Worm (Caenorhabditis elegans) whole organism, early embryonic: ENCODE measurements around the gene F26G1.10.

ENCODE experiments used
- B0310.2 ChIP-seq: sonication (generic microtip); optimal IDR thresholded peaks from 2 replicates; lab custom pipeline; 2016; ENCODE audit warnings: mild to moderate bottlenecking, missing genetic modification characterization, missing compliant biosample characterization
- F13C5.2 ChIP-seq: sonication (generic microtip); optimal IDR thresholded peaks from 2 replicates; lab custom pipeline; 2017; ENCODE audit warnings: mild to moderate bottlenecking, missing genetic modification characterization, inconsistent platforms, missing compliant biosample characterization
- aly-1 ChIP-seq: sonication (generic microtip); optimal IDR thresholded peaks from 2 replicates; lab custom pipeline; 2016; ENCODE audit warnings: missing genetic modification characterization, missing compliant biosample characterization
- ama-1 ChIP-seq: fragments of 150-350 bp; optimal IDR thresholded peaks from 2 replicates; lab custom pipeline; 2014
- ceh-13 ChIP-seq: fragments of 200-800 bp; sonication (Bioruptor generic); optimal IDR thresholded peaks from 2 replicates; lab custom pipeline; 2018; ENCODE audit warnings: mild to moderate bottlenecking, missing genetic modification characterization, missing compliant biosample characterization
- ceh-36 ChIP-seq: sonication (generic microtip); optimal IDR thresholded peaks from 2 replicates; lab custom pipeline; 2016; ENCODE audit warnings: missing genetic modification characterization, inconsistent platforms, missing compliant biosample characterization
- ets-7 ChIP-seq: sonication (generic microtip); optimal IDR thresholded peaks from 2 replicates; lab custom pipeline; 2016; ENCODE audit warnings: missing genotype, missing genetic modification characterization, missing compliant biosample characterization
- flt-1 ChIP-seq: fragments of 200-800 bp; sonication (Bioruptor generic); IDR thresholded peaks from 2 replicates; pipeline ENCODE4 v1.3.6; 2022; ENCODE audit warnings: missing genetic modification characterization, missing compliant biosample characterization
- hmbx-1 ChIP-seq: sonication (generic microtip); optimal IDR thresholded peaks from 2 replicates; lab custom pipeline; 2016; ENCODE audit warnings: mild to moderate bottlenecking, missing genetic modification characterization, missing compliant biosample characterization
- hmg-4 ChIP-seq: fragments of 200-800 bp; sonication (Bioruptor generic); optimal IDR thresholded peaks from 2 replicates; lab custom pipeline; 2018; ENCODE audit warnings: mild to moderate bottlenecking, missing genetic modification characterization, missing compliant biosample characterization
- hnd-1 ChIP-seq: sonication (generic microtip); optimal IDR thresholded peaks from 2 replicates; lab custom pipeline; 2016; ENCODE audit warnings: missing genetic modification characterization, missing compliant biosample characterization
- pes-1 ChIP-seq: fragments of 200-800 bp; sonication (Bioruptor generic); IDR thresholded peaks from 2 replicates; pipeline ENCODE4 v1.3.6; 2022; ENCODE audit warnings: missing genetic modification reagents, missing genetic modification characterization, missing compliant biosample characterization
- scrt-1 ChIP-seq: fragments of 200-800 bp; sonication (Bioruptor generic); IDR thresholded peaks from 2 replicates; pipeline ENCODE4 v1.3.6; 2022; ENCODE audit warnings: missing genetic modification characterization, missing compliant biosample characterization
- sea-1 ChIP-seq: fragments of 200-800 bp; sonication (Bioruptor generic); conservative IDR thresholded peaks from 2 replicates; pipeline ENCODE4 v1.3.6; 2022; ENCODE audit warnings: missing genetic modification characterization, missing compliant biosample characterization
- tbx-11 ChIP-seq: fragments of 200-800 bp; sonication (Bioruptor generic); IDR thresholded peaks from 2 replicates; pipeline ENCODE4 v1.3.6; 2022; ENCODE audit warnings: missing genetic modification characterization, missing compliant biosample characterization
- tbx-37 ChIP-seq: fragments of 200-800 bp; sonication (Bioruptor generic); conservative IDR thresholded peaks from 2 replicates; pipeline ENCODE4 v1.3.6; 2022; ENCODE audit warnings: missing genetic modification reagents, missing genetic modification characterization, missing compliant biosample characterization
- tra-4 ChIP-seq: sonication (generic microtip); optimal IDR thresholded peaks from 2 replicates; lab custom pipeline; 2017; ENCODE audit warnings: missing genetic modification characterization, missing compliant biosample characterization

F26G1.10 gene

ce11 chrII:4761020-4761419 is 13.2 kb upstream of the F26G1.10 start:
- no peak for TF ChIP-seq pes-1 (GFP tag; lab: Robert Waterston, UW)
- no peak for TF ChIP-seq hmg-4 (GFP tag; lab: Kevin White, UChicago)
- no peak for TF ChIP-seq tbx-37 (GFP tag; lab: Robert Waterston, UW)
- TF ChIP-seq aly-1 (tag; lab: Kevin White, UChicago), result no peak
- TF ChIP-seq scrt-1 (GFP tag; lab: Robert Waterston, UW), result no peak
- TF ChIP-seq flt-1, result no peak
- no peak for TF ChIP-seq F13C5.2 (tag; lab: Kevin White, UChicago)
- no peak for TF ChIP-seq ceh-13 (GFP tag; lab: Kevin White, UChicago)
- TF ChIP-seq tbx-11, result no peak
- TF ChIP-seq ets-7 (tag; lab: Kevin White, UChicago), result no peak
- no peak for TF ChIP-seq ama-1
- no peak for TF ChIP-seq B0310.2 (tag; lab: Kevin White, UChicago)
- no peak for TF ChIP-seq hnd-1 (tag; lab: Kevin White, UChicago)
- no peak for TF ChIP-seq tra-4 (tag; lab: Kevin White, UChicago)
- no peak for TF ChIP-seq hmbx-1 (tag; lab: Kevin White, UChicago)
- no peak for TF ChIP-seq ceh-36 (tag; lab: Kevin White, UChicago)
- TF ChIP-seq sea-1, result no peak

ce11 chrII:4762574-4763285 is 11.5 kb upstream of the F26G1.10 start, which contains the start of gene F26G1.2:
Gene F26G1.2 (plus strand): TSS chrII:4763081.
- TF ChIP-seq tbx-37 (GFP tag; lab: Robert Waterston, UW) (no peak), aly-1 (tag; lab: Kevin White, UChicago) (no peak), tra-4 (tag; lab: Kevin White, UChicago) (no peak), scrt-1 (GFP tag; lab: Robert Waterston, UW) (no peak), ama-1 (no peak), hmg-4 (GFP tag; lab: Kevin White, UChicago) (no peak), flt-1 (no peak)

- no peak for TF ChIP-seq ama-1
- TF ChIP-seq ceh-13 (GFP tag; lab: Kevin White, UChicago), result no peak
- TF ChIP-seq B0310.2 (tag; lab: Kevin White, UChicago), result no peak
- TF ChIP-seq ets-7 (tag; lab: Kevin White, UChicago), result no peak
- TF ChIP-seq hmg-4 (GFP tag; lab: Kevin White, UChicago), result no peak
Measured at ce11 chrII:4766284-4766683, 7.9 kb upstream of the F26G1.10 start, which contains the start of gene ttm-2. Gene ttm-2 (minus strand): TSS chrII:4766384.

- no peak for TF ChIP-seq hnd-1 (tag; lab: Kevin White, UChicago)
- no peak for TF ChIP-seq ceh-13 (GFP tag; lab: Kevin White, UChicago)
- TF ChIP-seq pes-1 (GFP tag; lab: Robert Waterston, UW), result no peak
- no peak for TF ChIP-seq ama-1
- no peak for TF ChIP-seq sea-1
- TF ChIP-seq ceh-36 (tag; lab: Kevin White, UChicago), result no peak
- TF ChIP-seq B0310.2 (tag; lab: Kevin White, UChicago), result no peak
- no peak for TF ChIP-seq scrt-1 (GFP tag; lab: Robert Waterston, UW)
- TF ChIP-seq tbx-11, result no peak
- no peak for TF ChIP-seq tbx-37 (GFP tag; lab: Robert Waterston, UW)
Measured at ce11 chrII:4767612-4768011, 6.6 kb upstream of the F26G1.10 start.

- TF ChIP-seq tbx-37 (GFP tag; lab: Robert Waterston, UW) (no peak), ceh-36 (tag; lab: Kevin White, UChicago) (no peak), hmg-4 (GFP tag; lab: Kevin White, UChicago) (no peak), ets-7 (tag; lab: Kevin White, UChicago) (no peak), tbx-11 (no peak), ama-1 (no peak), sea-1 (no peak), pes-1 (GFP tag; lab: Robert Waterston, UW) (no peak), hnd-1 (tag; lab: Kevin White, UChicago) (no peak), flt-1 (no peak), ceh-13 (GFP tag; lab: Kevin White, UChicago) (no peak), aly-1 (tag; lab: Kevin White, UChicago) (no peak), tra-4 (tag; lab: Kevin White, UChicago) (no peak), F13C5.2 (tag; lab: Kevin White, UChicago) (no peak), scrt-1 (GFP tag; lab: Robert Waterston, UW) (no peak), B0310.2 (tag; lab: Kevin White, UChicago) (no peak), hmbx-1 (tag; lab: Kevin White, UChicago) (no peak)
Measured at ce11 chrII:4769096-4769495, 5.1 kb upstream of the F26G1.10 start.

- TF ChIP-seq hmbx-1 (tag; lab: Kevin White, UChicago) (no peak), sea-1 (no peak), F13C5.2 (tag; lab: Kevin White, UChicago) (no peak), ama-1 (no peak), scrt-1 (GFP tag; lab: Robert Waterston, UW) (no peak)
Measured at ce11 chrII:4769886-4770285, 4.3 kb upstream of the F26G1.10 start.

- TF ChIP-seq tbx-37 (GFP tag; lab: Robert Waterston, UW) (no peak), pes-1 (GFP tag; lab: Robert Waterston, UW) (no peak), ceh-13 (GFP tag; lab: Kevin White, UChicago) (no peak), ceh-36 (tag; lab: Kevin White, UChicago) (no peak), hmg-4 (GFP tag; lab: Kevin White, UChicago) (no peak)
Measured at ce11 chrII:4771282-4771681, 2.9 kb upstream of the F26G1.10 start, which contains the start of gene F26G1.5. Gene F26G1.5 (minus strand): TSS chrII:4771382.
